Worm (Caenorhabditis elegans): ENCODE results near the gene C54D10.4.

DNA sequence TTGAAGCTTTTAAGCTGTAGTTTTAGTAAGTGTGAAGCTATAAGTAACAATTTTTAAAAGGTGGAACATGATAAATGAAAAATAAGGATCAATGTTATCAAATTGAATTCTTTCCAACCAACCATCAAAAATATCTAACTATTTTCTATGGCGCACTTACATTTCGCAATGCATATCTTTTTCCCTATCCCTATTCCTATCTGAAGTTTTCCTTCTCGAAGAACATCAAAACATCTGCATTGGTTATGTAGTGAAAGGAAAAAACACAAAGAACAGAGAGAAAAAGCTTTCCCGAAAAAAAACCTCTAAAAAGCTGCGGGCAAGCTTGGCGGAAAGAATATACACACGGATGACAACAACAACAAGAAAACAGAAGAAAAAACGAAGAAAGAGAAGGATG is 39.8 kb upstream of the C54D10.4 start:
- TF ChIP-seq ama-1 (optimal IDR thresholded peaks at IDR 0.05) (no peak), tbx-11 (GFP tag; IDR thresholded peaks at IDR 0.05) (no peak), hnd-1 (tag; optimal IDR thresholded peaks at IDR 0.05) (no peak), hmbx-1 (tag; optimal IDR thresholded peaks at IDR 0.05) (no peak), pes-1 (GFP tag; IDR thresholded peaks at IDR 0.05) (no peak), flt-1 (GFP tag; IDR thresholded peaks at IDR 0.05) (no peak), ets-7 (tag; optimal IDR thresholded peaks at IDR 0.05) (no peak), ceh-36 (tag; optimal IDR thresholded peaks at IDR 0.05) (no peak), tbx-37 (GFP tag; conservative IDR thresholded peaks at IDR 0.05) (no peak), F13C5.2 (tag; optimal IDR thresholded peaks at IDR 0.05) (no peak)

All from whole organism, early embryonic.